Fruit fly (Drosophila melanogaster): ENCODE measurements around the gene Elp6.

The Elp6 gene

dm6 chr3R:13364175-13365174 is 2.2 kb downstream of the Elp6 start, which contains the start of gene Dic1 (continued):
- TF ChIP-seq Hr4 (GFP tag; optimal IDR thresholded peaks at IDR 0.05) (peak; percentile 98), Eip75B (GFP tag; optimal IDR thresholded peaks at IDR 0.05) (peak; percentile 97), spab (GFP tag; optimal IDR thresholded peaks at IDR 0.05) (peak; percentile 97), dac (GFP tag; optimal IDR thresholded peaks at IDR 0.05) (peak; percentile 95), Sox14 (GFP tag; optimal IDR thresholded peaks at IDR 0.05) (peak; percentile 96), Ets96B (tag; optimal IDR thresholded peaks at IDR 0.05) (peak; percentile 95), CG3919 (GFP tag; optimal IDR thresholded peaks at IDR 0.05) (peak; percentile 98), esn (GFP tag; optimal IDR thresholded peaks at IDR 0.05) (peak; percentile 99), Hr39 (GFP tag; optimal IDR thresholded peaks at IDR 0.05) (peak; percentile 96), CG32006 (GFP tag; optimal IDR thresholded peaks at IDR 0.05) (peak; percentile 99), salr (GFP tag; optimal IDR thresholded peaks at IDR 0.05) (peak; percentile 78 to 98), cyc (GFP tag; optimal IDR thresholded peaks at IDR 0.05) (peak; percentile 96), Gug (GFP tag; IDR thresholded peaks at IDR 0.05) (peak; percentile 87), CG6792 (GFP tag; optimal IDR thresholded peaks at IDR 0.05) (peak; percentile 96), Sox102F (GFP tag; optimal IDR thresholded peaks at IDR 0.05) (peak; percentile 97), CG10669 (GFP tag; optimal IDR thresholded peaks at IDR 0.05) (peak; percentile 96), Hr38 (GFP tag; optimal IDR thresholded peaks at IDR 0.05) (peak; percentile 26), CG3032 (tag; optimal IDR thresholded peaks at IDR 0.05) (peak; percentile 94), CG11902 (GFP tag; optimal IDR thresholded peaks at IDR 0.05) (peak; percentile 95), net (GFP tag; optimal IDR thresholded peaks at IDR 0.05) (peak; percentile 97), CG8632 (GFP tag; optimal IDR thresholded peaks at IDR 0.05) (peak; percentile 98), Eip78C (GFP tag) (peak; percentile 100), CG16779 (tag; optimal IDR thresholded peaks at IDR 0.05) (peak; percentile 93)

DNA sequence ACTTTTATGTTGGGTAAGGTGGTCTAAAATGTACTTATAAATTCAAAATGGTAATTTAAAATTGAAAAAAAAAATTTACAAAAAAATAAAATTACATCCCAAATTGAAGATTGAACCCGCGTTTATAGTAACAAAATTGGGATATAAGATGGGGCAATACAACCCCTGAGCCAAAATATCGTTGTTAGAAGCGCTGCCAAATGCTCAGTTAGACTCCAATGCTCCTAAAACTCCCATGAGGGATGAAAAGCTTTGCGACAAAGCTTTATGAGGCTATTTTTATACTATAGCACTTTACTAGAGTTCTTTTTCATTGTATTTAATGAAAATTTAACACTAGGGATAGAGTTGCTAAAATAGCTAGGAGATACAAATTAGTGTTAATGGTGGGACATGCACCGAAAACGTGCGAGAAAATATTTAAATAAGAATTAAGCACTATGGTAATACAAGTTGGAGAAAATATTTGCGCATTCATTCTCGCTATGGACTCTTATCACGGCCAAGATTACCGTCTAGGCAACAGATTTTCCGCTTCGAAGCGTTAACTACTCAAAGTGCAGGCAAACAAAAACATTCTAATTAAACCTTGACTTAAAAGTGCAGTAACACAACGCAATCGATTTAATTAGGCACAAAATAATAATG is 3.2 kb downstream of the Elp6 start:
- TF ChIP-seq net (GFP tag; optimal IDR thresholded peaks at IDR 0.05) (no peak), CG4318 (GFP tag; optimal IDR thresholded peaks at IDR 0.05) (no peak), CG6854 (GFP tag; optimal IDR thresholded peaks at IDR 0.05) (no peak), CG15336 (GFP tag; IDR thresholded peaks at IDR 0.05) (no peak), CG3919 (GFP tag; optimal IDR thresholded peaks at IDR 0.05) (no peak), pdm3 (GFP tag; optimal IDR thresholded peaks at IDR 0.05) (no peak), Hr38 (GFP tag; optimal IDR thresholded peaks at IDR 0.05) (no peak)

- TF ChIP-seq svp (GFP tag) (no peak), lz (GFP tag; optimal IDR thresholded peaks at IDR 0.05) (no peak), CG11762 (GFP tag; optimal IDR thresholded peaks at IDR 0.05; ENCODE audit: insufficient read depth) (no peak), CG9139 (GFP tag; optimal IDR thresholded peaks at IDR 0.05) (no peak), Lpt (GFP tag; optimal IDR thresholded peaks at IDR 0.05) (no peak), CG15336 (GFP tag; IDR thresholded peaks at IDR 0.05) (no peak), esn (GFP tag; optimal IDR thresholded peaks at IDR 0.05) (no peak), CG10669 (GFP tag; optimal IDR thresholded peaks at IDR 0.05) (no peak), fd85E (GFP tag; optimal IDR thresholded peaks at IDR 0.05) (no peak), Sox102F (GFP tag; optimal IDR thresholded peaks at IDR 0.05) (peak; percentile 22), CG32006 (GFP tag; optimal IDR thresholded peaks at IDR 0.05) (no peak), Smox (GFP tag; optimal IDR thresholded peaks at IDR 0.05) (no peak), acj6 (GFP tag; optimal IDR thresholded peaks at IDR 0.05) (no peak), Hr39 (GFP tag; optimal IDR thresholded peaks at IDR 0.05) (no peak), CG6808 (GFP tag; optimal IDR thresholded peaks at IDR 0.05) (no peak), OdsH (GFP tag; optimal IDR thresholded peaks at IDR 0.05) (no peak), CG16779 (tag; optimal IDR thresholded peaks at IDR 0.05) (no peak), CG1621 (tag; optimal IDR thresholded peaks at IDR 0.05) (peak; percentile 24), CG3032 (tag; optimal IDR thresholded peaks at IDR 0.05) (no peak), Sox14 (GFP tag; optimal IDR thresholded peaks at IDR 0.05) (no peak), Ets21C (GFP tag; optimal IDR thresholded peaks at IDR 0.05) (no peak), fd59A (GFP tag; optimal IDR thresholded peaks at IDR 0.05) (no peak), CG3919 (GFP tag; optimal IDR thresholded peaks at IDR 0.05) (peak; percentile 51), Gug (GFP tag; IDR thresholded peaks at IDR 0.05) (no peak), Eip75B (GFP tag; optimal IDR thresholded peaks at IDR 0.05) (no peak), CG6163 (GFP tag; IDR thresholded peaks at IDR 0.05) (0 out of 3 replicates have a peak, but pooled peaks have one; percentile 37), net (GFP tag; optimal IDR thresholded peaks at IDR 0.05) (peak; percentile 18), CG10631 (GFP tag; optimal IDR thresholded peaks at IDR 0.05) (no peak), achi (GFP tag; optimal IDR thresholded peaks at IDR 0.05) (no peak), eg (GFP tag; IDR thresholded peaks at IDR 0.05) (no peak)
These were observed 6.6 kb downstream of the Elp6 start for dm6 chr3R:13360108-13360507.
